Fruit fly (Drosophila melanogaster) whole organism: Measurements from ENCODE around the gene peg.

Experiments
- CG8478 ChIP-seq: fragments of >200 bp; optimal IDR thresholded peaks from 2 replicates; lab custom pipeline; 2018; ENCODE audit warnings: inconsistent platforms
- Dll ChIP-seq: fragments of >200 bp; optimal IDR thresholded peaks from 2 replicates; lab custom pipeline; 2017
- EcR ChIP-seq, 2 experiments: fragments of >200 bp; optimal IDR thresholded peaks; 2 replicates each; lab custom pipeline; 2017; ENCODE audit warnings: missing biosample characterization in 2 of 2, missing genetic modification characterization in 2 of 2, missing genetic modification reagents in 2 of 2
- pan ChIP-seq: fragments of >200 bp; optimal IDR thresholded peaks from 2 replicates; lab custom pipeline; 2017
- psq ChIP-seq: fragments of >200 bp; optimal IDR thresholded peaks from 2 replicates; lab custom pipeline; 2017
- usp ChIP-seq: fragments of >200 bp; optimal IDR thresholded peaks from 2 replicates; lab custom pipeline; 2017; ENCODE audit warnings: missing biosample characterization, missing genetic modification characterization, mixed read lengths

DNA sequence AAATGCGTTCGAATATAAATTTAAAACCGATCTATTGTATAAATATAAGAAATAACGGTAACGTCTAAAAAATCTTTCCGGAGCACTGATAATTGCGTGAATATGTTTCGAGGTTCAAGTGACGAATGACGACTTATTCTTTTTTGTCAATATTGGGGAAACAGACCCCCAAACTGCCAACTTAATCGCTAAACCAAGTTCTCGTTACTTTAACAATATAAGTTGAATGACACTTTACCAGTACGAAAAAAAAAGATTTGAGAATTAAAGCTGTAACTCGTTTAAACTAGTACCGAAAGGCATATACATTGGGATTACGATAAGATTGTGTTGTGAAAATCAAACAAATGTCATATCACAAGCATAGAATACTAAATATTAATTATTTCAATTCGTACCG lies 36.1 kb downstream of the peg start, which contains the start of gene CG43446:
- no peak for TF ChIP-seq pan
- no peak for TF ChIP-seq psq
- no peak for TF ChIP-seq usp
- no peak for TF ChIP-seq EcR (GFP tag; optimal IDR thresholded peaks at IDR 0.05; lab: Kevin White, UChicago)
- TF ChIP-seq CG8478 = no peak
- no peak for TF ChIP-seq Dll (lab: Kevin White, UChicago)
